Worm (Caenorhabditis elegans): ENCODE measurements around the gene fem-1.

fem-1 gene

DNA sequence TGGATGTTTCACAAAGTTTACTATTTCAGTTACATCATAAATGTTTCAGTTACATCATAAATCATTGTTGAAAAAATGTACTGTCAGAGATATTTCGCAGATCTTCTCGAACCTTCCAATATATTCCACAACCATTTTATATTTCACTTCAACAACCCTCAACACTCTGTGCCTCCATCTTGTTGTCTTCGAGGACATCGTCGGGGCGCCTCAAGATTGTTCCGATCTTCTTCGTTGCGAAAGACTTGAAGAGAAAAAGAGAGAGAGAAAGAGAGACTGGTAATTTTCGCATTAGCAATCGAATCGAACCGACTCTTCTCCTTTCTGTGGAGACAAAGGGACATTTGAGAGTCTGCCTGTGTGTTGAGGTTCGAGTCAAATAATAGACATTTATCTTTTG, 25.5 kb upstream of the fem-1 start (continued):
- TF ChIP-seq dpl-1 (GFP tag; optimal IDR thresholded peaks at IDR 0.05) (peak; percentile 11 to 12 (median 12)), pag-3 (tag; optimal IDR thresholded peaks at IDR 0.05; ENCODE audit: borderline replicate concordance, insufficient read depth) (no peak), ceh-63 (GFP tag; optimal IDR thresholded peaks at IDR 0.05) (no peak), Y116A8C.19 (tag; optimal IDR thresholded peaks at IDR 0.05; ENCODE audit: borderline replicate concordance) (no peak), ztf-4 (tag; optimal IDR thresholded peaks at IDR 0.05) (no peak), fos-1 (tag; optimal IDR thresholded peaks at IDR 0.05) (no peak), mef-2 (tag; optimal IDR thresholded peaks at IDR 0.05) (no peak), lin-15B (tag; optimal IDR thresholded peaks at IDR 0.05) (no peak), hlh-17 (GFP tag; optimal IDR thresholded peaks at IDR 0.05; ENCODE audit: borderline replicate concordance) (no peak), swsn-7 (tag; optimal IDR thresholded peaks at IDR 0.05) (no peak), lsy-2 (tag; optimal IDR thresholded peaks at IDR 0.05) (peak in 1 of 2 experiments; percentile 34), vab-15 (tag; optimal IDR thresholded peaks at IDR 0.05) (no peak), zag-1 (tag; optimal IDR thresholded peaks at IDR 0.05) (no peak), aly-2 (tag; optimal IDR thresholded peaks at IDR 0.05) (no peak), nhr-85 (tag) (peak; percentile 88), ceh-8 (GFP tag; optimal IDR thresholded peaks at IDR 0.05) (no peak), nhr-237 (tag; optimal IDR thresholded peaks at IDR 0.05) (no peak), nhr-84 (tag; optimal IDR thresholded peaks at IDR 0.05) (no peak), unc-98 (GFP tag; IDR thresholded peaks at IDR 0.05) (no peak), egl-27 (tag; optimal IDR thresholded peaks at IDR 0.05) (no peak), lin-13 (GFP tag; optimal IDR thresholded peaks at IDR 0.05) (peak; percentile 24), pqm-1 (tag; optimal IDR thresholded peaks at IDR 0.05) (no peak), fkh-4 (tag; optimal IDR thresholded peaks at IDR 0.05; ENCODE audit: borderline replicate concordance) (no peak), nhr-47 (tag; optimal IDR thresholded peaks at IDR 0.05) (peak; percentile 1), lir-3 (tag; optimal IDR thresholded peaks at IDR 0.05; ENCODE audit: poor library complexity) (no peak), sup-37 (GFP tag; optimal IDR thresholded peaks at IDR 0.05) (no peak), sptf-1 (tag; optimal IDR thresholded peaks at IDR 0.05) (no peak), nhr-12 (tag; optimal IDR thresholded peaks at IDR 0.05) (no peak), aha-1 (tag; optimal IDR thresholded peaks at IDR 0.05) (no peak), ets-5 (GFP tag; IDR thresholded peaks at IDR 0.05) (no peak), dsc-1 (tag; optimal IDR thresholded peaks at IDR 0.05) (no peak), alr-1 (tag; optimal IDR thresholded peaks at IDR 0.05; ENCODE audit: borderline replicate concordance) (no peak), F16B12.6 (tag; optimal IDR thresholded peaks at IDR 0.05) (no peak), mdl-1 (tag; optimal IDR thresholded peaks at IDR 0.05) (no peak), nhr-77 (tag; optimal IDR thresholded peaks at IDR 0.05) (no peak), efl-1 (optimal IDR thresholded peaks at IDR 0.05) (peak in 1 of 2 experiments; percentile 4), efl-1 (GFP tag; optimal IDR thresholded peaks at IDR 0.05 in 1 of 2) (peak in 1 of 2 experiments; percentile 85), lin-14 (GFP tag; optimal IDR thresholded peaks at IDR 0.05) (peak; percentile 63), pax-3 (tag; optimal IDR thresholded peaks at IDR 0.05) (no peak), fkh-8 (tag; optimal IDR thresholded peaks at IDR 0.05) (no peak), unc-30 (tag; optimal IDR thresholded peaks at IDR 0.05) (no peak), skn-1 (tag; optimal IDR thresholded peaks at IDR 0.05) (no peak), hpl-2 (GFP tag; optimal IDR thresholded peaks at IDR 0.05) (no peak), nhr-19 (GFP tag; conservative IDR thresholded peaks at IDR 0.05) (no peak), ama-1 (optimal IDR thresholded peaks at IDR 0.05) (no peak), irx-1 (tag; optimal IDR thresholded peaks at IDR 0.05) (no peak), grh-1 (GFP tag; IDR thresholded peaks at IDR 0.05) (no peak), zip-4 (GFP tag; optimal IDR thresholded peaks at IDR 0.05) (no peak), nhr-11 (tag; optimal IDR thresholded peaks at IDR 0.05) (no peak), ceh-88 (GFP tag; IDR thresholded peaks at IDR 0.05) (no peak), ceh-82 (tag; optimal IDR thresholded peaks at IDR 0.05) (peak in 1 of 3 experiments; percentile 1), C34B4.2 (tag; optimal IDR thresholded peaks at IDR 0.05) (no peak), rnt-1 (tag; optimal IDR thresholded peaks at IDR 0.05) (no peak), nhr-71 (tag; optimal IDR thresholded peaks at IDR 0.05) (peak; percentile 58)
